Fruit fly (Drosophila melanogaster): ENCODE results near the gene CG34165.

- TF ChIP-seq CG8478 (optimal IDR thresholded peaks at IDR 0.05) (no peak), pan (optimal IDR thresholded peaks at IDR 0.05) (no peak), psq (optimal IDR thresholded peaks at IDR 0.05) (no peak)
Measured at dm6 chr2L:14712245-14712644, 1.3 kb upstream of the CG34165 start, which contains the start of gene CG15282.

All from whole organism.